Worm (Caenorhabditis elegans): ENCODE measurements around the gene cdf-2.

DNA sequence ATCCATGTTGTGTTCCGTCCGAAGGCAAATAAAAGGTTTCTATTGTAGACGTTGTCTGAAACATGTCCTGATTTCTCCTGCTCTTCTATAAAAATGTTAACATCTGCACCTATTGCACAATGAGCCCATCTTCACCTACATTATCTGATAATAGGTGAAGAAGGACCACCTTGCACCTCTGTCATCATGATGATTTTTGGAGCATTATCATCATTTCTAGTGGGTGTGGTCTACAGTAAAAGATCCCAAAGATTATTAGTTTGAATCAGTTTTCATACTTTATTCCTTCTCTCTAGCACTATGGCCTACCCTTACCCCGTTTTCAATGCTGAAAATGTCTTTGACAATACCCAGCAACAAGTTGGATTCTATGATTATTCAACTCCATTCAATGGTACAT is 36.4 kb downstream of the cdf-2 start, which contains the start of gene med-1:
- TF ChIP-seq elt-1 (tag; optimal IDR thresholded peaks at IDR 0.05) (no peak), nhr-67 (tag; optimal IDR thresholded peaks at IDR 0.05) (no peak), ztf-11 (tag; optimal IDR thresholded peaks at IDR 0.05) (no peak), mdl-1 (tag; optimal IDR thresholded peaks at IDR 0.05) (no peak), pha-4 (tag; optimal IDR thresholded peaks at IDR 0.05) (no peak), ceh-16 (tag; optimal IDR thresholded peaks at IDR 0.05) (no peak), egl-27 (tag; optimal IDR thresholded peaks at IDR 0.05) (no peak), snpc-4 (tag; optimal IDR thresholded peaks at IDR 0.05) (no peak), unc-39 (tag; optimal IDR thresholded peaks at IDR 0.05) (no peak), nhr-76 (tag; optimal IDR thresholded peaks at IDR 0.05) (no peak), pqm-1 (tag; optimal IDR thresholded peaks at IDR 0.05) (no peak), sea-2 (GFP tag; optimal IDR thresholded peaks at IDR 0.05) (no peak), ama-1 (optimal IDR thresholded peaks at IDR 0.05) (no peak)
